Worm (Caenorhabditis elegans) whole organism, late embryonic: ENCODE data around the gene far-5.

Experiments used
- ceh-14 ChIP-seq: sonication (generic microtip); optimal IDR thresholded peaks from 2 replicates; lab custom pipeline; 2016; ENCODE audit warnings: missing genotype, missing genetic modification characterization, missing compliant biosample characterization
- odd-2 ChIP-seq: sonication (generic microtip); optimal IDR thresholded peaks from 2 replicates; lab custom pipeline; 2017; ENCODE audit warnings: antibody characterized with exemption, mild to moderate bottlenecking, missing genetic modification characterization, missing compliant biosample characterization
- pqm-1 ChIP-seq: sonication (generic microtip); optimal IDR thresholded peaks from 2 replicates; lab custom pipeline; 2016; ENCODE audit warnings: missing genetic modification characterization, missing compliant biosample characterization

DNA sequence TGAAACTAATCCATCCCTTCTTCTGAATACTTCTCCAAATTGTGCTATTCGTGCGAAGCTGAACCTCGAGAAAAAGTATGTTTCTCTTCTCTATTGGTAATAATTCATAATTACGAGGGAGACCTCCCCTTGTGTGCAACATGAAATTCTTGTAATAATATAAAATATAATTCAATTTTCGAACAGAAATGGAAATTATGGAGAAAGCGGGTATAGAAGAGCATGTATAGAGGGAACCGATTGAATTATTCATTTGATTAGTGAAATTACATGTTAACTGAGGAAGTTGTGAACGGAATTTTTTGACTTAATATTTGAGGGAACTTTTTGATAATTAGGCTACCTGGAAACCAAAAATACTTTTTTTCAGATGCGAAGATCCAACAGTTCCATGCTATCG, 33.5 kb downstream of the far-5 start:
- TF ChIP-seq ceh-14 (tag; lab: Kevin White, UChicago): no peak
- TF ChIP-seq odd-2 (tag; lab: Kevin White, UChicago): no peak
- TF ChIP-seq pqm-1 (tag; lab: Kevin White, UChicago): no peak
